Fruit fly (Drosophila melanogaster) whole organism, embryonic: ENCODE measurements around the gene SdhC.

Experiments used
- Asciz ChIP-seq: fragments of 200-800 bp; sonication (Bioruptor generic); optimal IDR thresholded peaks from 2 replicates; lab custom pipeline; 2017; ENCODE audit warnings: missing biosample characterization, mild to moderate bottlenecking, missing genetic modification characterization, missing genetic modification reagents
- Atf6 ChIP-seq: fragments of 200-800 bp; sonication (Bioruptor generic); IDR thresholded peaks from 2 replicates; pipeline ENCODE4 v1.3.6; 2022; ENCODE audit warnings: missing biosample characterization, missing genetic modification characterization
- BEAF-32 ChIP-seq: fragments of 200-800 bp; sonication (Bioruptor generic); optimal IDR thresholded peaks from 3 replicates; lab custom pipeline; 2017; ENCODE audit warnings: missing biosample characterization, missing genetic modification characterization, mild to moderate bottlenecking, moderate library complexity, missing genetic modification reagents
- Blimp-1 ChIP-seq: fragments of 200-800 bp; sonication (Bioruptor generic); optimal IDR thresholded peaks from 3 replicates; lab custom pipeline; 2018; ENCODE audit warnings: missing biosample characterization, missing genetic modification characterization, mild to moderate bottlenecking, moderate library complexity, missing genetic modification reagents
- CG10274 ChIP-seq: fragments of 200-800 bp; sonication (Bioruptor generic); optimal IDR thresholded peaks from 3 replicates; lab custom pipeline; 2017; ENCODE audit warnings: missing biosample characterization, mild to moderate bottlenecking, missing genetic modification characterization
- CG10565 ChIP-seq: fragments of 200-800 bp; sonication (Bioruptor generic); optimal IDR thresholded peaks from 3 replicates; lab custom pipeline; 2016; ENCODE audit warnings: missing biosample characterization, mild to moderate bottlenecking, missing genetic modification characterization
- CG14860 ChIP-seq: fragments of 200-800 bp; sonication (Bioruptor generic); IDR thresholded peaks from 3 replicates; pipeline ENCODE4 v1.3.6; 2022; ENCODE audit warnings: missing biosample characterization, missing genetic modification characterization; ENCODE audit not compliant: partially characterized antibody
- CG1603 ChIP-seq: fragments of 200-800 bp; sonication (Bioruptor generic); optimal IDR thresholded peaks from 2 replicates; lab custom pipeline; 2019; ENCODE audit warnings: missing biosample characterization, mild to moderate bottlenecking, missing genetic modification characterization, moderate library complexity
- CG16813 ChIP-seq: fragments of 200-800 bp; sonication (Bioruptor generic); IDR thresholded peaks from 3 replicates; pipeline ENCODE4 v1.3.6; 2022; ENCODE audit warnings: missing biosample characterization, missing genetic modification characterization; ENCODE audit not compliant: partially characterized antibody
- CG17912 ChIP-seq: fragments of 200-800 bp; sonication (Bioruptor generic); optimal IDR thresholded peaks from 2 replicates; lab custom pipeline; 2018; ENCODE audit warnings: missing biosample characterization, mild to moderate bottlenecking, missing genetic modification characterization
- CG18011 ChIP-seq: fragments of 200-800 bp; sonication (Bioruptor generic); optimal IDR thresholded peaks from 2 replicates; lab custom pipeline; 2017; ENCODE audit warnings: missing biosample characterization, missing genetic modification characterization, mild to moderate bottlenecking, moderate library complexity, missing genotype
- CG18476 ChIP-seq: fragments of 200-800 bp; sonication (Bioruptor generic); optimal IDR thresholded peaks from 2 replicates; lab custom pipeline; 2016; ENCODE audit warnings: missing biosample characterization, mild to moderate bottlenecking, missing genetic modification characterization
- CG30431 ChIP-seq: fragments of 200-800 bp; sonication (Bioruptor generic); optimal IDR thresholded peaks from 2 replicates; lab custom pipeline; 2017; ENCODE audit warnings: missing biosample characterization, missing genetic modification characterization
- CG3281 ChIP-seq: fragments of 200-800 bp; sonication (Bioruptor generic); optimal IDR thresholded peaks from 3 replicates; lab custom pipeline; 2017; ENCODE audit warnings: missing biosample characterization, mild to moderate bottlenecking, missing genetic modification characterization
- CG5953 ChIP-seq: fragments of 200-800 bp; sonication (Bioruptor generic); IDR thresholded peaks from 2 replicates; pipeline ENCODE4 v1.3.6; 2022; ENCODE audit warnings: missing biosample characterization, missing genetic modification characterization
- CG6254 ChIP-seq: fragments of 200-800 bp; sonication (Bioruptor generic); optimal IDR thresholded peaks from 3 replicates; lab custom pipeline; 2017; ENCODE audit warnings: mild to moderate bottlenecking, missing biosample characterization, missing genetic modification reagents, missing genetic modification characterization
- CG6683 ChIP-seq: fragments of 200-800 bp; sonication (Bioruptor generic); optimal IDR thresholded peaks from 2 replicates; lab custom pipeline; 2017; ENCODE audit warnings: missing biosample characterization, mild to moderate bottlenecking, missing genetic modification characterization, missing genetic modification reagents
- CG6854 ChIP-seq: fragments of 200-800 bp; sonication (Bioruptor generic); optimal IDR thresholded peaks from 3 replicates; lab custom pipeline; 2017; ENCODE audit warnings: missing biosample characterization, mild to moderate bottlenecking, missing genetic modification characterization
- CG9437 ChIP-seq: fragments of 200-800 bp; sonication (Bioruptor generic); optimal IDR thresholded peaks from 2 replicates; lab custom pipeline; 2018; ENCODE audit warnings: missing biosample characterization, mild to moderate bottlenecking, missing genetic modification characterization
- Hey ChIP-seq: fragments of 200-800 bp; sonication (Bioruptor generic); optimal IDR thresholded peaks from 3 replicates; lab custom pipeline; 2018; ENCODE audit warnings: missing biosample characterization, mild to moderate bottlenecking, missing genetic modification characterization
- Jarid2 ChIP-seq: fragments of 200-800 bp; sonication (Bioruptor generic); optimal IDR thresholded peaks from 3 replicates; lab custom pipeline; 2017; ENCODE audit warnings: mild to moderate bottlenecking, missing biosample characterization, missing genetic modification reagents, missing genetic modification characterization
- Kr ChIP-seq: fragments of 200-800 bp; sonication (Bioruptor generic); optimal IDR thresholded peaks from 2 replicates; lab custom pipeline; 2017; ENCODE audit warnings: missing biosample characterization, mild to moderate bottlenecking, missing genetic modification characterization
- Mad ChIP-seq: fragments of 200-800 bp; sonication (Bioruptor generic); optimal IDR thresholded peaks from 2 replicates; lab custom pipeline; 2016; ENCODE audit warnings: missing biosample characterization, missing genetic modification characterization
- Max ChIP-seq: fragments of 200-800 bp; sonication (Bioruptor generic); optimal IDR thresholded peaks from 2 replicates; lab custom pipeline; 2016; ENCODE audit warnings: missing biosample characterization, mild to moderate bottlenecking, missing genetic modification characterization
- Mrtf ChIP-seq: fragments of 200-800 bp; sonication (Bioruptor generic); IDR thresholded peaks from 3 replicates; pipeline ENCODE4 v1.3.6; 2022; ENCODE audit warnings: missing biosample characterization, missing genetic modification characterization
- NC2α ChIP-seq: fragments of 200-800 bp; sonication (Bioruptor generic); optimal IDR thresholded peaks from 2 replicates; lab custom pipeline; 2016; ENCODE audit warnings: missing biosample characterization, missing genetic modification characterization
- PHDP ChIP-seq: fragments of 200-800 bp; sonication (Bioruptor generic); optimal IDR thresholded peaks from 3 replicates; lab custom pipeline; 2018; ENCODE audit warnings: missing biosample characterization, mild to moderate bottlenecking, missing genetic modification characterization, moderate library complexity
- Scr ChIP-seq: fragments of 200-800 bp; sonication (Bioruptor generic); IDR thresholded peaks from 2 replicates; pipeline ENCODE4 v1.3.6; 2022; ENCODE audit warnings: missing biosample characterization, missing genetic modification characterization; ENCODE audit not compliant: partially characterized antibody
- Sry-β ChIP-seq: fragments of 200-800 bp; sonication (Bioruptor generic); optimal IDR thresholded peaks from 2 replicates; lab custom pipeline; 2018; ENCODE audit warnings: missing biosample characterization, mild to moderate bottlenecking, missing genetic modification characterization, moderate library complexity
- Xrp1 ChIP-seq: fragments of 200-800 bp; sonication (Bioruptor generic); IDR thresholded peaks from 2 replicates; pipeline ENCODE4 v1.3.6; 2022; ENCODE audit warnings: missing biosample characterization, missing genetic modification characterization
- bbx ChIP-seq: fragments of 200-800 bp; sonication (Bioruptor generic); IDR thresholded peaks from 2 replicates; pipeline ENCODE4 v1.3.6; 2022; ENCODE audit warnings: missing biosample characterization, missing genetic modification characterization; ENCODE audit not compliant: partially characterized antibody
- bsh ChIP-seq, 2 experiments: fragments of 200-800 bp; sonication (Bioruptor generic); optimal IDR thresholded peaks; 2 replicates each; lab custom pipeline; 2017 to 2018; ENCODE audit warnings: mild to moderate bottlenecking in 2 of 2, missing biosample characterization in 2 of 2, missing genetic modification characterization in 2 of 2, moderate library complexity in 1 of 2
- chm ChIP-seq: fragments of 200-800 bp; sonication (Bioruptor generic); IDR thresholded peaks from 2 replicates; pipeline ENCODE4 v1.3.6; 2022; ENCODE audit warnings: missing biosample characterization, missing genetic modification characterization
- corto ChIP-seq: fragments of 200-800 bp; sonication (Bioruptor generic); optimal IDR thresholded peaks from 2 replicates; lab custom pipeline; 2016; ENCODE audit warnings: missing biosample characterization, mild to moderate bottlenecking, missing genetic modification characterization, moderate library complexity
- danr ChIP-seq: fragments of 200-800 bp; sonication (Bioruptor generic); IDR thresholded peaks from 2 replicates; pipeline ENCODE4 v1.3.6; 2022; ENCODE audit warnings: missing biosample characterization, missing genetic modification characterization
- dmrt11E ChIP-seq: fragments of 200-800 bp; sonication (Bioruptor generic); optimal IDR thresholded peaks from 3 replicates; lab custom pipeline; 2018; ENCODE audit warnings: missing biosample characterization, mild to moderate bottlenecking, missing genetic modification characterization, moderate library complexity
- ewg ChIP-seq: fragments of 200-800 bp; sonication (Bioruptor generic); optimal IDR thresholded peaks from 3 replicates; lab custom pipeline; 2017; ENCODE audit warnings: mild to moderate bottlenecking, missing biosample characterization, missing genetic modification reagents, missing genetic modification characterization
- her ChIP-seq: fragments of 200-800 bp; sonication (Bioruptor generic); optimal IDR thresholded peaks from 2 replicates; lab custom pipeline; 2016; ENCODE audit warnings: missing biosample characterization, missing genetic modification characterization
- inv ChIP-seq: fragments of 200-800 bp; sonication (Bioruptor generic); IDR thresholded peaks from 2 replicates; pipeline ENCODE4 v1.3.6; 2022; ENCODE audit warnings: missing biosample characterization, missing genetic modification characterization; ENCODE audit not compliant: partially characterized antibody
- jing ChIP-seq: fragments of 200-800 bp; sonication (Bioruptor generic); optimal IDR thresholded peaks from 2 replicates; lab custom pipeline; 2018; ENCODE audit warnings: missing biosample characterization, mild to moderate bottlenecking, missing genetic modification characterization
- onecut ChIP-seq: fragments of 200-800 bp; sonication (Bioruptor generic); IDR thresholded peaks from 2 replicates; pipeline ENCODE4 v1.3.6; 2022; ENCODE audit warnings: missing biosample characterization, missing genetic modification characterization
- run ChIP-seq: fragments of 200-800 bp; sonication (Bioruptor generic); optimal IDR thresholded peaks from 3 replicates; lab custom pipeline; 2018; ENCODE audit warnings: missing biosample characterization, mild to moderate bottlenecking, missing genetic modification characterization
- slp2 ChIP-seq: fragments of 200-800 bp; sonication (Bioruptor generic); optimal IDR thresholded peaks from 2 replicates; lab custom pipeline; 2016; ENCODE audit warnings: missing biosample characterization, missing genetic modification characterization
- tll ChIP-seq, 2 experiments: fragments of 200-800 bp in 1 of 2; fragments of >200 bp in 1 of 2; sonication (Bioruptor generic) in 1 of 2; optimal IDR thresholded peaks; 2 replicates each; lab custom pipeline; 2017 to 2019; ENCODE audit warnings: missing biosample characterization in 2 of 2, missing genetic modification characterization in 2 of 2, mild to moderate bottlenecking in 1 of 2, moderate library complexity in 1 of 2
- vnd ChIP-seq: fragments of 200-800 bp; sonication (Bioruptor generic); IDR thresholded peaks from 3 replicates; pipeline ENCODE4 v1.3.6; 2022; ENCODE audit warnings: missing biosample characterization, missing genetic modification characterization; ENCODE audit not compliant: partially characterized antibody
- zen ChIP-seq: fragments of 200-800 bp; sonication (Bioruptor generic); optimal IDR thresholded peaks from 3 replicates; lab custom pipeline; 2018; ENCODE audit warnings: missing biosample characterization, mild to moderate bottlenecking, missing genetic modification characterization, moderate library complexity
- zf30C ChIP-seq: fragments of 200-800 bp; sonication (Bioruptor generic); optimal IDR thresholded peaks from 3 replicates; lab custom pipeline; 2018; ENCODE audit warnings: missing biosample characterization, mild to moderate bottlenecking, missing genetic modification characterization

SdhC gene

DNA sequence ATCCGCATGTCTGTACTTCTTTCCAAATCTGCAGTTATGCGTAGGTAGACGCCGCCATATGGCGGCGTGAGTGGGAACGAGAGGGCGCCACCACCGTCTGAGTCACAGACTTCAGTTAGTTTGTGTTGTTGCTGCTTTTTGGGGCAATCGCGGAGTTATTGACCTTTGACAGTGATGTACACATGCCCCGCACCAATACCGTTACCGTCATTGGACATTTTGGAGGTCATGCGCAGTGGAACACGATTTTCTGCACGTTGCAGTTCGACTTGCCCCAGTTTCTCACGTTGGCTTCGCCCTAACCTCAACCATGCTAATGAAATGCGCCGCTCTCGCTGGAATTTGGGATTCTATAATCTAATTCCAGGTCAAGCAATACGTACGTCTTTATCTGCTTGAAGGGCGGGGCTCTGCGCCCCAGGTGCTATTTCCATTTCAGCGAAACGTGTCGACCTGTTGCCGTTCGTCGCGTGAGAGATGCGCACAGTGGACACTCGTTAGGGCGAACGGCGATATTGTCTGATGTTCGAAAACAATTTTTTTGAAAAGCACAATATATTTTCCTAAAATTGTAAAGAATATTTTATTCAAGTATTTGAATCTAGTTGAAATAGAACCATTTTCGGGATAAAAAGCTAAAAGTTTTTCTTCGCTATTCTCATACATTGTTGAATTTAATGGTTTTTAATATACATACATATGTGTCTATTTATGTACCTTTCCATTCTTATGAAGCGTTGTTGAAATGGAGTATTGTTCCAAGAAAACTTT, 1.8 kb upstream of the SdhC start (continued):
- TF ChIP-seq ewg (GFP tag; lab: Kevin White, UChicago) (peak; percentile 95), bsh (GFP tag; optimal IDR thresholded peaks at IDR 0.05; lab: Kevin White, UChicago) (peak in 1 of 2 experiments; percentile 69), BEAF-32 (peak; percentile 5), run (tag; lab: Kevin White, UChicago) (no peak), Scr (GFP tag; lab: Robert Waterston, UW) (no peak), Blimp-1 (GFP tag; lab: Kevin White, UChicago) (peak; percentile 56), dmrt11E (peak; percentile 51), onecut (peak; percentile 34; the same call in 1 of the 2 replicates), CG9437 (GFP tag; lab: Kevin White, UChicago) (peak; percentile 37), PHDP (peak; percentile 61), CG1603 (tag; lab: Kevin White, UChicago) (peak; percentile 63), CG6854 (GFP tag; lab: Kevin White, UChicago) (peak; percentile 9), CG6683 (GFP tag; lab: Kevin White, UChicago) (no peak), CG30431 (GFP tag; lab: Kevin White, UChicago) (peak; percentile 32), zen (tag; lab: Kevin White, UChicago) (peak; percentile 53), slp2 (peak; percentile 25), zf30C (GFP tag; lab: Kevin White, UChicago) (no peak), corto (GFP tag; lab: Kevin White, UChicago) (no peak), her (GFP tag; lab: Kevin White, UChicago) (peak; percentile 47), chm (GFP tag; lab: Robert Waterston, UW) (peak; percentile 44; the same call in 1 of the 2 replicates), Mad (peak; percentile 65), CG5953 (GFP tag; lab: Robert Waterston, UW) (peak; percentile 55), CG10565 (GFP tag; lab: Kevin White, UChicago) (no peak), Xrp1 (GFP tag; lab: Robert Waterston, UW) (peak; percentile 77), CG18476 (GFP tag; lab: Kevin White, UChicago) (peak; percentile 71), Hey (peak; percentile 69), Atf6 (GFP tag; lab: Robert Waterston, UW) (peak; percentile 73), Sry-β (GFP tag; lab: Kevin White, UChicago) (peak; percentile 90), Jarid2 (GFP tag; lab: Kevin White, UChicago) (no peak), Asciz (peak; percentile 73), inv (peak; percentile 32; the same call in 1 of the 2 replicates), CG6254 (GFP tag; lab: Kevin White, UChicago) (no peak), vnd (GFP tag; lab: Robert Waterston, UW) (no peak), jing (no peak), danr (GFP tag; lab: Robert Waterston, UW) (no peak), CG16813 (no peak), CG3281 (GFP tag; lab: Kevin White, UChicago) (peak; percentile 63), NC2α (peak; percentile 37), Max (peak; percentile 73), CG18011 (peak; percentile 5), CG17912 (GFP tag; lab: Kevin White, UChicago) (no peak), Kr (GFP tag; lab: Kevin White, UChicago) (no peak), CG14860 (GFP tag; lab: Robert Waterston, UW) (no peak), bbx (GFP tag; lab: Robert Waterston, UW) (0 out of 2 replicates have a peak, but pooled peaks have one; percentile 31), tll (GFP tag; optimal IDR thresholded peaks at IDR 0.05; lab: Kevin White, UChicago) (peak in 1 of 2 experiments; percentile 5), Mrtf (GFP tag; lab: Robert Waterston, UW) (peak; percentile 64), CG10274 (GFP tag; lab: Kevin White, UChicago) (peak; percentile 33)
